Worm (Caenorhabditis elegans): ENCODE results near the gene pha-4.

DNA sequence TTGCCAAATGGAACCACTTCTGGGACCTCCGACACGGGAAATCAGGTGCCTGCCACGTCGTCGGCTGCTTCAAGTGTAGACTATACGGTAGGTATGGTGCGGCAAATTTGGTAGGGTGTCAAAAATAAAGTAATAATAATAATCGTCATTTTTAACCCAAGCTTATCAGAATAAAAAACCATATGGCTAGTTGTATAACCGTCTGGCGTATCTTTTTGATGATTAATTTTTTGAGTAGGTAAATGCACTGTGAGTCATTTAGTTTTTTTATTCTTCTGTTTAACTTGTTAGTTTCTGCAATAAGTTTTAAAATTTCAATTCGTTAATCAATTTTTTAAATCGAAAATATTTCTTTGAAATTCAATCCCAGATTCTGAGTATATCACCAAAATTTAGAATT is 2.6 kb downstream of the pha-4 start:
- TF ChIP-seq hmbx-1 (tag; optimal IDR thresholded peaks at IDR 0.05) = no peak
- no peak for TF ChIP-seq flt-1 (GFP tag; IDR thresholded peaks at IDR 0.05)
- no peak for TF ChIP-seq hmg-4 (GFP tag; optimal IDR thresholded peaks at IDR 0.05)
- no peak for TF ChIP-seq tbx-11 (GFP tag; IDR thresholded peaks at IDR 0.05)
- no peak for TF ChIP-seq aly-1 (tag; optimal IDR thresholded peaks at IDR 0.05)
- no peak for TF ChIP-seq ama-1 (optimal IDR thresholded peaks at IDR 0.05)
- no peak for TF ChIP-seq tbx-37 (GFP tag; conservative IDR thresholded peaks at IDR 0.05)
- TF ChIP-seq F13C5.2 (tag; optimal IDR thresholded peaks at IDR 0.05) = no peak
- no peak for TF ChIP-seq tra-4 (tag; optimal IDR thresholded peaks at IDR 0.05)
- no peak for TF ChIP-seq ceh-36 (tag; optimal IDR thresholded peaks at IDR 0.05)
